Fruit fly (Drosophila melanogaster) whole organism, embryonic: Measurements from ENCODE around the gene CG6236.

Experiments used
- Atf-2 ChIP-seq: fragments of 200-800 bp; sonication (Bioruptor generic); optimal IDR thresholded peaks from 2 replicates; lab custom pipeline; 2016; ENCODE audit warnings: missing biosample characterization, missing genetic modification characterization
- Awh ChIP-seq: fragments of 200-800 bp; sonication (Bioruptor generic); IDR thresholded peaks from 2 replicates; pipeline ENCODE4, ENCODE4 v1.3.6; 2022; ENCODE audit warnings: missing biosample characterization, missing genetic modification characterization
- BEAF-32 ChIP-seq: fragments of 200-800 bp; sonication (Bioruptor generic); optimal IDR thresholded peaks from 3 replicates; lab custom pipeline; 2017; ENCODE audit warnings: missing biosample characterization, missing genetic modification characterization, mild to moderate bottlenecking, moderate library complexity, missing genetic modification reagents
- Bgb ChIP-seq: fragments of 200-800 bp; sonication (Bioruptor generic); IDR thresholded peaks from 2 replicates; pipeline ENCODE4 v1.3.6; 2022; ENCODE audit warnings: missing biosample characterization, missing genetic modification characterization; ENCODE audit not compliant: partially characterized antibody
- CG10543 ChIP-seq: fragments of 200-800 bp; sonication (Bioruptor generic); optimal IDR thresholded peaks from 3 replicates; lab custom pipeline; 2017; ENCODE audit warnings: missing biosample characterization, mild to moderate bottlenecking, missing genetic modification characterization, moderate library complexity
- CG12155 ChIP-seq: fragments of 200-800 bp; sonication (Bioruptor generic); optimal IDR thresholded peaks from 3 replicates; lab custom pipeline; 2016; ENCODE audit warnings: missing biosample characterization, missing genetic modification characterization
- CG1233 ChIP-seq: fragments of 200-800 bp; sonication (Bioruptor generic); optimal IDR thresholded peaks from 4 replicates; lab custom pipeline; 2018; ENCODE audit warnings: missing biosample characterization, mild to moderate bottlenecking, missing genetic modification characterization
- CG13123 ChIP-seq: fragments of 200-800 bp; sonication (Bioruptor generic); optimal IDR thresholded peaks from 2 replicates; lab custom pipeline; 2016; ENCODE audit warnings: missing biosample characterization, missing genetic modification characterization
- CG13296 ChIP-seq: fragments of 200-800 bp; sonication (Bioruptor generic); optimal IDR thresholded peaks from 3 replicates; lab custom pipeline; 2018; ENCODE audit warnings: missing biosample characterization, mild to moderate bottlenecking, missing genetic modification characterization
- CG13894 ChIP-seq: fragments of 200-800 bp; sonication (Bioruptor generic); optimal IDR thresholded peaks from 3 replicates; lab custom pipeline; 2018; ENCODE audit warnings: missing biosample characterization, mild to moderate bottlenecking, missing genetic modification characterization, moderate library complexity
- CG17359 ChIP-seq: fragments of 200-800 bp; sonication (Bioruptor generic); optimal IDR thresholded peaks from 3 replicates; lab custom pipeline; 2018; ENCODE audit warnings: missing biosample characterization, mild to moderate bottlenecking, missing genetic modification characterization, moderate library complexity
- CG18011 ChIP-seq: fragments of 200-800 bp; sonication (Bioruptor generic); optimal IDR thresholded peaks from 2 replicates; lab custom pipeline; 2017; ENCODE audit warnings: missing biosample characterization, missing genetic modification characterization, mild to moderate bottlenecking, moderate library complexity, missing genotype
- CG1832 ChIP-seq: fragments of 200-800 bp; sonication (Bioruptor generic); optimal IDR thresholded peaks from 2 replicates; lab custom pipeline; 2017; ENCODE audit warnings: missing biosample characterization, mild to moderate bottlenecking, missing genetic modification characterization, inconsistent platforms
- CG2120 ChIP-seq: fragments of 200-800 bp; sonication (Bioruptor generic); optimal IDR thresholded peaks from 3 replicates; lab custom pipeline; 2016; ENCODE audit warnings: missing biosample characterization, missing genetic modification characterization
- CG2712 ChIP-seq: fragments of 200-800 bp; optimal IDR thresholded peaks from 3 replicates; lab custom pipeline; 2019; ENCODE audit warnings: missing biosample characterization, mild to moderate bottlenecking, missing genetic modification characterization, moderate library complexity
- CG3065 ChIP-seq: fragments of 200-800 bp; sonication (Bioruptor generic); optimal IDR thresholded peaks from 2 replicates; lab custom pipeline; 2016; ENCODE audit warnings: missing biosample characterization, missing genetic modification characterization
- CG32772 ChIP-seq: fragments of 200-800 bp; sonication (Bioruptor generic); IDR thresholded peaks from 2 replicates; pipeline ENCODE4 v1.3.6; 2022; ENCODE audit warnings: missing biosample characterization, missing genetic modification characterization
- CG3281 ChIP-seq: fragments of 200-800 bp; sonication (Bioruptor generic); optimal IDR thresholded peaks from 3 replicates; lab custom pipeline; 2017; ENCODE audit warnings: missing biosample characterization, mild to moderate bottlenecking, missing genetic modification characterization
- CG33557 ChIP-seq: fragments of 200-800 bp; sonication (Bioruptor generic); optimal IDR thresholded peaks from 2 replicates; lab custom pipeline; 2019; ENCODE audit warnings: missing biosample characterization, mild to moderate bottlenecking, missing genetic modification characterization, moderate library complexity
- CG5953 ChIP-seq: fragments of 200-800 bp; sonication (Bioruptor generic); IDR thresholded peaks from 2 replicates; pipeline ENCODE4 v1.3.6; 2022; ENCODE audit warnings: missing biosample characterization, missing genetic modification characterization
- CG6654 ChIP-seq: fragments of 200-800 bp; sonication (Bioruptor generic); optimal IDR thresholded peaks from 2 replicates; lab custom pipeline; 2017; ENCODE audit warnings: missing biosample characterization, mild to moderate bottlenecking, missing genetic modification characterization
- CG7928 ChIP-seq: fragments of 200-800 bp; sonication (Bioruptor generic); optimal IDR thresholded peaks from 2 replicates; lab custom pipeline; 2017; ENCODE audit warnings: missing biosample characterization, mild to moderate bottlenecking, missing genetic modification characterization
- CG8281 ChIP-seq: fragments of 200-800 bp; sonication (Bioruptor generic); optimal IDR thresholded peaks from 2 replicates; lab custom pipeline; 2018; ENCODE audit warnings: missing biosample characterization, mild to moderate bottlenecking, missing genetic modification characterization, moderate library complexity
- Dll ChIP-seq: fragments of 200-800 bp; sonication (Bioruptor generic); IDR thresholded peaks from 4 replicates; pipeline ENCODE4 v1.3.6; 2022; ENCODE audit warnings: missing biosample characterization, missing genetic modification characterization; ENCODE audit not compliant: partially characterized antibody
- Dref ChIP-seq: fragments of 200-800 bp; sonication (Bioruptor generic); IDR thresholded peaks from 2 replicates; pipeline ENCODE4 v1.3.6; 2022; ENCODE audit warnings: missing biosample characterization, missing genetic modification characterization
- E2f2 ChIP-seq: fragments of 200-800 bp; sonication (Bioruptor generic); IDR thresholded peaks from 2 replicates; pipeline ENCODE4 v1.3.6; 2022; ENCODE audit warnings: missing biosample characterization, missing genetic modification characterization
- ERR ChIP-seq: fragments of 200-800 bp; sonication (Bioruptor generic); optimal IDR thresholded peaks from 2 replicates; lab custom pipeline; 2016; ENCODE audit warnings: missing biosample characterization, missing genetic modification characterization
- Ets65A ChIP-seq: fragments of 200-800 bp; sonication (Bioruptor generic); peaks from one replicate; lab custom pipeline; 2016; ENCODE audit warnings: missing biosample characterization, missing genetic modification characterization
- Jarid2 ChIP-seq: fragments of 200-800 bp; sonication (Bioruptor generic); optimal IDR thresholded peaks from 3 replicates; lab custom pipeline; 2017; ENCODE audit warnings: mild to moderate bottlenecking, missing biosample characterization, missing genetic modification reagents, missing genetic modification characterization
- Max ChIP-seq: fragments of 200-800 bp; sonication (Bioruptor generic); optimal IDR thresholded peaks from 2 replicates; lab custom pipeline; 2016; ENCODE audit warnings: missing biosample characterization, mild to moderate bottlenecking, missing genetic modification characterization
- Med ChIP-seq: fragments of 200-800 bp; sonication (Bioruptor generic); peaks from one replicate; lab custom pipeline; 2016; ENCODE audit warnings: missing biosample characterization, missing genetic modification characterization, mild to moderate bottlenecking, inconsistent platforms, moderate library complexity
- Meics ChIP-seq: fragments of 200-800 bp; sonication (Bioruptor generic); optimal IDR thresholded peaks from 2 replicates; lab custom pipeline; 2017; ENCODE audit warnings: missing biosample characterization, mild to moderate bottlenecking, missing genetic modification characterization
- Rfx ChIP-seq: fragments of 200-800 bp; sonication (Bioruptor generic); IDR thresholded peaks from 2 replicates; pipeline ENCODE4 v1.3.6; 2022; ENCODE audit warnings: missing biosample characterization, missing genetic modification characterization
- ab ChIP-seq: fragments of 200-800 bp; sonication (Bioruptor generic); optimal IDR thresholded peaks from 2 replicates; lab custom pipeline; 2016; ENCODE audit warnings: missing biosample characterization, missing genetic modification characterization
- ash1 ChIP-seq: fragments of 200-800 bp; sonication (Bioruptor generic); optimal IDR thresholded peaks from 2 replicates; lab custom pipeline; 2018; ENCODE audit warnings: missing biosample characterization, mild to moderate bottlenecking, missing genetic modification characterization
- bab2 ChIP-seq: fragments of 200-800 bp; sonication (Bioruptor generic); optimal IDR thresholded peaks from 2 replicates; lab custom pipeline; 2016; ENCODE audit warnings: missing biosample characterization, missing genetic modification characterization
- bsh ChIP-seq, 2 experiments: fragments of 200-800 bp; sonication (Bioruptor generic); optimal IDR thresholded peaks; 2 replicates each; lab custom pipeline; 2017 to 2018; ENCODE audit warnings: mild to moderate bottlenecking in 2 of 2, missing biosample characterization in 2 of 2, missing genetic modification characterization in 2 of 2, moderate library complexity in 1 of 2
- dmrt99B ChIP-seq: fragments of 200-800 bp; sonication (Bioruptor generic); optimal IDR thresholded peaks from 2 replicates; lab custom pipeline; 2018; ENCODE audit warnings: missing biosample characterization, mild to moderate bottlenecking, missing genetic modification characterization, moderate library complexity
- esg ChIP-seq: fragments of 200-800 bp; sonication (Bioruptor generic); conservative IDR thresholded peaks from 2 replicates; pipeline ENCODE4 v1.3.6; 2022; ENCODE audit warnings: missing biosample characterization, missing genetic modification characterization
- exex ChIP-seq: fragments of 200-800 bp; sonication (Bioruptor generic); optimal IDR thresholded peaks from 4 replicates; lab custom pipeline; 2018; ENCODE audit warnings: missing biosample characterization, mild to moderate bottlenecking, missing genetic modification characterization, moderate library complexity
- eyg ChIP-seq: fragments of 200-800 bp; sonication (Bioruptor generic); optimal IDR thresholded peaks from 3 replicates; lab custom pipeline; 2016; ENCODE audit warnings: missing biosample characterization, missing genetic modification characterization
- fru ChIP-seq: fragments of >200 bp; optimal IDR thresholded peaks from 2 replicates; lab custom pipeline; 2017
- ind ChIP-seq: fragments of 200-800 bp; sonication (Bioruptor generic); optimal IDR thresholded peaks from 3 replicates; lab custom pipeline; 2016; ENCODE audit warnings: missing biosample characterization, missing genetic modification characterization
- jing ChIP-seq: fragments of 200-800 bp; sonication (Bioruptor generic); optimal IDR thresholded peaks from 2 replicates; lab custom pipeline; 2018; ENCODE audit warnings: missing biosample characterization, mild to moderate bottlenecking, missing genetic modification characterization
- lmd ChIP-seq: fragments of 200-800 bp; sonication (Bioruptor generic); IDR thresholded peaks from 2 replicates; pipeline ENCODE4 v1.3.6; 2022; ENCODE audit warnings: missing biosample characterization, missing genetic modification characterization
- nerfin-2 ChIP-seq: fragments of 200-800 bp; sonication (Bioruptor generic); IDR thresholded peaks from 2 replicates; pipeline ENCODE4 v1.3.6; 2022; ENCODE audit warnings: missing biosample characterization, missing genetic modification characterization; ENCODE audit not compliant: partially characterized antibody
- pzg ChIP-seq: fragments of 200-800 bp; sonication (Bioruptor generic); optimal IDR thresholded peaks from 3 replicates; lab custom pipeline; 2018; ENCODE audit warnings: missing biosample characterization, mild to moderate bottlenecking, missing genetic modification characterization, moderate library complexity
- sc ChIP-seq, 3 experiments: fragments of >200 bp in 2 of 3; fragments of 200-800 bp in 1 of 3; sonication (Bioruptor generic) in 1 of 3; optimal IDR thresholded peaks; 2 replicates in 2 of 3; 3 replicates in 1 of 3; lab custom pipeline; 2017; ENCODE audit warnings: mild to moderate bottlenecking in 1 of 3, missing biosample characterization in 1 of 3, missing genetic modification characterization in 1 of 3, missing genetic modification reagents in 1 of 3
- sd ChIP-seq: fragments of 200-800 bp; sonication (Bioruptor generic); optimal IDR thresholded peaks from 3 replicates; lab custom pipeline; 2018; ENCODE audit warnings: missing biosample characterization, mild to moderate bottlenecking, missing genetic modification characterization, moderate library complexity
- shn ChIP-seq: fragments of 200-800 bp; sonication (Bioruptor generic); optimal IDR thresholded peaks from 3 replicates; lab custom pipeline; 2016; ENCODE audit warnings: missing biosample characterization, missing genetic modification characterization

Gene CG6236

DNA sequence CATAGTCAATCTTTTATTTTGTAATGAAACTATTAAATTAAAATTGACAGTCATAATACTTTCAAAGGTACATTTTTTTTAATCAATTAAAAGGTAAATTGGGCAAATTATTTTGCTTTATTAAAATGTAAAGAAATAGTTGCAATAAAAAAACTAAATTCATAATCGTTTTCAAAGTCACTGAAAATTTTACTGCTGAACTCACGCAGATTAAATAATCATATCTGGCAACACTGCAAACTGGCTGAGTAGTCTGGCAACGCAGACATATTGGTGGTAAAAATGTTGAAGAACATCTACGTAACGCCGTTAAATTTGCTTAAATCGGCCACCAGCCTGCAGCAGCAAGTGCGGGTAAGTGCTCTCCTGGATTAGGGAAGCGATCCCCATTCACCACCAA is 2.4 kb upstream of the CG6236 start, which contains the start of gene mRpL9:
Gene mRpL9, plus strand, starts transcription at position 267 of the 400 bp plus-strand sequence.
- TF ChIP-seq jing (GFP tag; lab: Kevin White, UChicago), result no peak
- peak; percentile 78 for TF ChIP-seq Med (GFP tag; lab: Kevin White, UChicago)
- no peak for TF ChIP-seq shn (GFP tag; lab: Kevin White, UChicago)
- peak; percentile 11 for TF ChIP-seq CG18011 (GFP tag; lab: Kevin White, UChicago)
- no peak for TF ChIP-seq CG1832
- no peak for TF ChIP-seq esg
- no peak for TF ChIP-seq Jarid2 (GFP tag; lab: Kevin White, UChicago)
- TF ChIP-seq lmd, result peak; percentile 24; the same call in 1 of the 2 replicates
- TF ChIP-seq CG2120 (GFP tag; lab: Kevin White, UChicago), result peak; percentile 59
- TF ChIP-seq Max (GFP tag; lab: Kevin White, UChicago), result no peak
- peak; percentile 21 for TF ChIP-seq ind (GFP tag; lab: Kevin White, UChicago)
- no peak for TF ChIP-seq ERR (GFP tag; lab: Kevin White, UChicago)
- TF ChIP-seq Dref, result peak; percentile 29; the same call in 1 of the 2 replicates
- no peak for TF ChIP-seq sd (tag; lab: Kevin White, UChicago)
- TF ChIP-seq pzg (GFP tag; lab: Kevin White, UChicago), result peak; percentile 69
- no peak for TF ChIP-seq Atf-2 (GFP tag; lab: Kevin White, UChicago)
- peak; percentile 68 for TF ChIP-seq BEAF-32 (GFP tag; lab: Kevin White, UChicago)
- TF ChIP-seq CG13296 (GFP tag; lab: Kevin White, UChicago), result no peak
- no peak for TF ChIP-seq Awh (GFP tag; lab: Robert Waterston, UW)
- no peak for TF ChIP-seq ab (GFP tag; lab: Kevin White, UChicago)
- no peak for TF ChIP-seq CG10543 (GFP tag; lab: Kevin White, UChicago)
- no peak for TF ChIP-seq CG3281 (GFP tag; lab: Kevin White, UChicago)
- TF ChIP-seq CG5953 (GFP tag; lab: Robert Waterston, UW), result no peak
- TF ChIP-seq Ets65A (GFP tag; lab: Kevin White, UChicago), result no peak
- no peak for TF ChIP-seq ash1
- peak; percentile 6 for TF ChIP-seq Meics (GFP tag; lab: Kevin White, UChicago)
- TF ChIP-seq CG1233 (GFP tag; lab: Kevin White, UChicago), result no peak
- no peak for TF ChIP-seq CG8281 (tag; lab: Kevin White, UChicago)
- TF ChIP-seq bab2 (GFP tag; lab: Kevin White, UChicago), result no peak
- peak; percentile 65 for TF ChIP-seq CG12155 (GFP tag; lab: Kevin White, UChicago)
- TF ChIP-seq E2f2, result peak; percentile 70
- no peak for TF ChIP-seq sc (optimal IDR thresholded peaks at IDR 0.05; lab: Kevin White, UChicago)
- TF ChIP-seq sc (GFP tag; optimal IDR thresholded peaks at IDR 0.05; lab: Kevin White, UChicago), result no peak
- peak; percentile 47; the same call in 1 of the 2 replicates for TF ChIP-seq Rfx
- no peak for TF ChIP-seq CG13123 (GFP tag; lab: Kevin White, UChicago)
- TF ChIP-seq eyg (GFP tag; lab: Kevin White, UChicago), result no peak
- no peak for TF ChIP-seq CG17359 (tag; lab: Kevin White, UChicago)
- TF ChIP-seq nerfin-2 (GFP tag; lab: Robert Waterston, UW), result no peak
- no peak for TF ChIP-seq CG3065
- peak; percentile 49; the same call in 2 of the 4 replicates for TF ChIP-seq Dll (GFP tag; lab: Robert Waterston, UW)
- no peak for TF ChIP-seq Bgb
- no peak for TF ChIP-seq CG6654 (GFP tag; lab: Kevin White, UChicago)
- peak; percentile 34 for TF ChIP-seq CG2712 (tag; lab: Kevin White, UChicago)
- no peak for TF ChIP-seq fru
- no peak for TF ChIP-seq CG32772 (GFP tag; lab: Robert Waterston, UW)
- TF ChIP-seq CG13894 (tag; lab: Kevin White, UChicago), result no peak
- TF ChIP-seq bsh (GFP tag; optimal IDR thresholded peaks at IDR 0.05; lab: Kevin White, UChicago), result peak in 1 of 2 experiments; percentile 7
- no peak for TF ChIP-seq CG7928 (GFP tag; lab: Kevin White, UChicago)
- no peak for TF ChIP-seq exex
- no peak for TF ChIP-seq dmrt99B
- no peak for TF ChIP-seq CG33557 (GFP tag; lab: Kevin White, UChicago)
